Fruit fly (Drosophila melanogaster) whole organism, embryonic: ENCODE results near the gene APC4.

Source experiments
- Ada2b ChIP-seq: fragments of 200-800 bp; sonication (Bioruptor generic); IDR thresholded peaks from 2 replicates; pipeline ENCODE4 v1.3.6; 2022; ENCODE audit warnings: missing biosample characterization, missing genetic modification characterization
- CG10274 ChIP-seq: fragments of 200-800 bp; sonication (Bioruptor generic); optimal IDR thresholded peaks from 3 replicates; lab custom pipeline; 2017; ENCODE audit warnings: missing biosample characterization, mild to moderate bottlenecking, missing genetic modification characterization
- CG10462 ChIP-seq: fragments of 200-800 bp; sonication (Bioruptor generic); optimal IDR thresholded peaks from 2 replicates; lab custom pipeline; 2016; ENCODE audit warnings: missing biosample characterization, missing genetic modification characterization
- CG12071 ChIP-seq: fragments of 200-800 bp; sonication (Bioruptor generic); optimal IDR thresholded peaks from 3 replicates; lab custom pipeline; 2018; ENCODE audit warnings: missing biosample characterization, mild to moderate bottlenecking, missing genetic modification characterization
- CG13424 ChIP-seq: fragments of 200-800 bp; sonication (Bioruptor generic); optimal IDR thresholded peaks from 2 replicates; lab custom pipeline; 2019; ENCODE audit warnings: missing biosample characterization, mild to moderate bottlenecking, missing genetic modification characterization, moderate library complexity
- CG13775 ChIP-seq: fragments of 200-800 bp; sonication (Bioruptor generic); optimal IDR thresholded peaks from 3 replicates; lab custom pipeline; 2017; ENCODE audit warnings: missing biosample characterization, mild to moderate bottlenecking, missing genetic modification characterization
- CG14050 ChIP-seq: fragments of 200-800 bp; sonication (Bioruptor generic); IDR thresholded peaks from 3 replicates; pipeline ENCODE4 v1.3.6; 2022; ENCODE audit warnings: missing biosample characterization, missing genetic modification characterization
- CG14710 ChIP-seq: fragments of 200-800 bp; sonication (Bioruptor generic); optimal IDR thresholded peaks from 3 replicates; lab custom pipeline; 2019; ENCODE audit warnings: missing biosample characterization, mild to moderate bottlenecking, missing genetic modification characterization, moderate library complexity
- CG16813 ChIP-seq: fragments of 200-800 bp; sonication (Bioruptor generic); IDR thresholded peaks from 3 replicates; pipeline ENCODE4 v1.3.6; 2022; ENCODE audit warnings: missing biosample characterization, missing genetic modification characterization; ENCODE audit not compliant: partially characterized antibody
- CG17186 ChIP-seq: fragments of 200-800 bp; sonication (Bioruptor generic); optimal IDR thresholded peaks from 3 replicates; lab custom pipeline; 2017; ENCODE audit warnings: missing biosample characterization, missing genetic modification reagents, missing genetic modification characterization
- CG17829 ChIP-seq: fragments of 200-800 bp; optimal IDR thresholded peaks from 2 replicates; lab custom pipeline; 2019; ENCODE audit warnings: missing biosample characterization, mild to moderate bottlenecking, missing genetic modification characterization, moderate library complexity
- CG2199 ChIP-seq: fragments of 200-800 bp; sonication (Bioruptor generic); IDR thresholded peaks from 3 replicates; pipeline ENCODE4 v1.3.6; 2022; ENCODE audit warnings: missing biosample characterization, missing genetic modification characterization
- CG33213 ChIP-seq: fragments of 200-800 bp; sonication (Bioruptor generic); optimal IDR thresholded peaks from 3 replicates; lab custom pipeline; 2016; ENCODE audit warnings: missing biosample characterization, missing genetic modification characterization
- CG43689 ChIP-seq: fragments of 200-800 bp; sonication (Bioruptor generic); IDR thresholded peaks from 2 replicates; pipeline ENCODE4 v1.3.6; 2022; ENCODE audit warnings: missing biosample characterization, missing genetic modification characterization
- CG6654 ChIP-seq: fragments of 200-800 bp; sonication (Bioruptor generic); optimal IDR thresholded peaks from 2 replicates; lab custom pipeline; 2017; ENCODE audit warnings: missing biosample characterization, mild to moderate bottlenecking, missing genetic modification characterization
- CG6689 ChIP-seq: fragments of 200-800 bp; sonication (Bioruptor generic); IDR thresholded peaks from 2 replicates; pipeline ENCODE4 v1.3.6; 2022; ENCODE audit warnings: missing biosample characterization, missing genetic modification characterization
- CG7963 ChIP-seq: fragments of 200-800 bp; sonication (Bioruptor generic); IDR thresholded peaks from 3 replicates; pipeline ENCODE4 v1.3.6; 2022; ENCODE audit warnings: missing biosample characterization, missing genetic modification characterization; ENCODE audit not compliant: partially characterized antibody
- Deaf1 ChIP-seq: fragments of 200-800 bp; optimal IDR thresholded peaks from 3 replicates; lab custom pipeline; 2019; ENCODE audit warnings: missing biosample characterization, mild to moderate bottlenecking, missing genetic modification characterization, moderate library complexity
- ERR ChIP-seq: fragments of 200-800 bp; sonication (Bioruptor generic); optimal IDR thresholded peaks from 2 replicates; lab custom pipeline; 2016; ENCODE audit warnings: missing biosample characterization, missing genetic modification characterization
- Hr51 ChIP-seq, 2 experiments: fragments of 200-800 bp; sonication (Bioruptor generic); optimal IDR thresholded peaks; 2 replicates in 1 of 2; 3 replicates in 1 of 2; lab custom pipeline; 2016 to 2018; ENCODE audit warnings: missing biosample characterization in 2 of 2, missing genetic modification characterization in 2 of 2, mild to moderate bottlenecking in 1 of 2, moderate library complexity in 1 of 2
- Rx ChIP-seq: fragments of 200-800 bp; sonication (Bioruptor generic); IDR thresholded peaks from 2 replicates; pipeline ENCODE4 v1.3.6; 2022; ENCODE audit warnings: missing biosample characterization, missing genetic modification characterization
- Spps ChIP-seq: fragments of 200-800 bp; sonication (Bioruptor generic); optimal IDR thresholded peaks from 2 replicates; lab custom pipeline; 2018; ENCODE audit warnings: missing biosample characterization, mild to moderate bottlenecking, missing genetic modification characterization
- Usf ChIP-seq: fragments of 200-800 bp; sonication (Bioruptor generic); optimal IDR thresholded peaks from 2 replicates; lab custom pipeline; 2017; ENCODE audit warnings: missing genotype, missing biosample characterization, missing genetic modification characterization
- ara ChIP-seq: fragments of 200-800 bp; sonication (Bioruptor generic); IDR thresholded peaks from 2 replicates; pipeline ENCODE4 v1.3.6; 2022; ENCODE audit warnings: missing biosample characterization, missing genetic modification characterization
- ato ChIP-seq: fragments of 200-800 bp; sonication (Bioruptor generic); IDR thresholded peaks from 2 replicates; pipeline ENCODE4 v1.3.6; 2022; ENCODE audit warnings: missing biosample characterization, missing genetic modification characterization; ENCODE audit not compliant: partially characterized antibody
- br ChIP-seq: fragments of >200 bp; optimal IDR thresholded peaks from 2 replicates; lab custom pipeline; 2017
- croc ChIP-seq: fragments of 200-800 bp; sonication (Bioruptor generic); conservative IDR thresholded peaks from 3 replicates; pipeline ENCODE4 v1.3.6; 2022; ENCODE audit warnings: missing biosample characterization, missing genetic modification characterization
- danr ChIP-seq: fragments of 200-800 bp; sonication (Bioruptor generic); IDR thresholded peaks from 2 replicates; pipeline ENCODE4 v1.3.6; 2022; ENCODE audit warnings: missing biosample characterization, missing genetic modification characterization
- disco-r ChIP-seq: fragments of 200-800 bp; sonication (Bioruptor generic); optimal IDR thresholded peaks from 2 replicates; lab custom pipeline; 2016; ENCODE audit warnings: missing biosample characterization, missing genetic modification characterization
- en ChIP-seq: fragments of 200-800 bp; sonication (Bioruptor generic); optimal IDR thresholded peaks from 2 replicates; lab custom pipeline; 2016; ENCODE audit warnings: missing biosample characterization, missing genetic modification characterization
- fd96Cb ChIP-seq: fragments of 200-800 bp; sonication (Bioruptor generic); optimal IDR thresholded peaks from 2 replicates; lab custom pipeline; 2018; ENCODE audit warnings: missing biosample characterization, mild to moderate bottlenecking, missing genetic modification characterization, moderate library complexity
- fu2 ChIP-seq: fragments of 200-800 bp; sonication (Bioruptor generic); optimal IDR thresholded peaks from 2 replicates; lab custom pipeline; 2016; ENCODE audit warnings: missing biosample characterization, missing genetic modification characterization
- gem ChIP-seq: fragments of 200-800 bp; sonication (Bioruptor generic); optimal IDR thresholded peaks from 2 replicates; lab custom pipeline; 2019; ENCODE audit warnings: missing biosample characterization, mild to moderate bottlenecking, missing genetic modification characterization, moderate library complexity
- klu ChIP-seq: fragments of 200-800 bp; sonication (Bioruptor generic); IDR thresholded peaks from 2 replicates; pipeline ENCODE4 v1.3.6; 2022; ENCODE audit warnings: missing biosample characterization, missing genetic modification characterization
- lbe ChIP-seq: fragments of 200-800 bp; sonication (Bioruptor generic); optimal IDR thresholded peaks from 2 replicates; lab custom pipeline; 2016; ENCODE audit warnings: missing biosample characterization, mild to moderate bottlenecking, missing genetic modification characterization
- nom ChIP-seq: fragments of 200-800 bp; sonication (Bioruptor generic); optimal IDR thresholded peaks from 2 replicates; lab custom pipeline; 2017; ENCODE audit warnings: missing biosample characterization, missing genetic modification characterization, mild to moderate bottlenecking, moderate library complexity, missing genetic modification reagents
- pb ChIP-seq: fragments of 200-800 bp; sonication (Bioruptor generic); optimal IDR thresholded peaks from 3 replicates; lab custom pipeline; 2016; ENCODE audit warnings: missing biosample characterization, missing genetic modification characterization
- pita ChIP-seq: fragments of 200-800 bp; sonication (Bioruptor generic); optimal IDR thresholded peaks from 2 replicates; lab custom pipeline; 2017; ENCODE audit warnings: missing biosample characterization, mild to moderate bottlenecking, missing genetic modification characterization
- psq ChIP-seq: fragments of 200-800 bp; sonication (Bioruptor generic); optimal IDR thresholded peaks from 2 replicates; lab custom pipeline; 2017; ENCODE audit warnings: missing biosample characterization, missing genetic modification characterization
- salm ChIP-seq: fragments of 200-800 bp; sonication (Bioruptor generic); optimal IDR thresholded peaks from 2 replicates; lab custom pipeline; 2018; ENCODE audit warnings: missing biosample characterization, mild to moderate bottlenecking, missing genetic modification characterization
- sima ChIP-seq: fragments of 200-800 bp; sonication (Bioruptor generic); optimal IDR thresholded peaks from 2 replicates; lab custom pipeline; 2016; ENCODE audit warnings: missing biosample characterization, missing genetic modification characterization
- stc ChIP-seq: fragments of 200-800 bp; sonication (Bioruptor generic); IDR thresholded peaks from 2 replicates; pipeline ENCODE4 v1.3.6; 2022; ENCODE audit warnings: missing biosample characterization, missing genetic modification characterization
- sug ChIP-seq: fragments of 200-800 bp; optimal IDR thresholded peaks from 2 replicates; lab custom pipeline; 2019; ENCODE audit warnings: missing biosample characterization, mild to moderate bottlenecking, missing genetic modification characterization, moderate library complexity
- tap ChIP-seq: fragments of 200-800 bp; optimal IDR thresholded peaks from 3 replicates; lab custom pipeline; 2019; ENCODE audit warnings: missing biosample characterization, mild to moderate bottlenecking, missing genetic modification characterization, moderate library complexity
- tgo ChIP-seq: fragments of 200-800 bp; sonication (Bioruptor generic); IDR thresholded peaks from 3 replicates; pipeline ENCODE4 v1.3.6; 2022; ENCODE audit warnings: missing biosample characterization, missing genetic modification characterization
- ttk ChIP-seq: fragments of 200-800 bp; sonication (Bioruptor generic); IDR thresholded peaks from 2 replicates; pipeline ENCODE4 v2.1.2; 2022; ENCODE audit warnings: missing biosample characterization, missing genetic modification characterization
- unc-4 ChIP-seq: fragments of 200-800 bp; sonication (Bioruptor generic); IDR thresholded peaks from 2 replicates; pipeline ENCODE4 v1.3.6; 2022; ENCODE audit warnings: missing biosample characterization, missing genetic modification characterization; ENCODE audit not compliant: partially characterized antibody
- z ChIP-seq: fragments of 200-800 bp; sonication (Bioruptor generic); IDR thresholded peaks from 3 replicates; pipeline ENCODE4 v1.3.6; 2022; ENCODE audit warnings: missing biosample characterization, missing genetic modification characterization
- zen ChIP-seq: fragments of 200-800 bp; sonication (Bioruptor generic); optimal IDR thresholded peaks from 3 replicates; lab custom pipeline; 2018; ENCODE audit warnings: missing biosample characterization, mild to moderate bottlenecking, missing genetic modification characterization, moderate library complexity
- zf30C ChIP-seq: fragments of 200-800 bp; sonication (Bioruptor generic); optimal IDR thresholded peaks from 3 replicates; lab custom pipeline; 2018; ENCODE audit warnings: missing biosample characterization, mild to moderate bottlenecking, missing genetic modification characterization

Gene APC4

DNA sequence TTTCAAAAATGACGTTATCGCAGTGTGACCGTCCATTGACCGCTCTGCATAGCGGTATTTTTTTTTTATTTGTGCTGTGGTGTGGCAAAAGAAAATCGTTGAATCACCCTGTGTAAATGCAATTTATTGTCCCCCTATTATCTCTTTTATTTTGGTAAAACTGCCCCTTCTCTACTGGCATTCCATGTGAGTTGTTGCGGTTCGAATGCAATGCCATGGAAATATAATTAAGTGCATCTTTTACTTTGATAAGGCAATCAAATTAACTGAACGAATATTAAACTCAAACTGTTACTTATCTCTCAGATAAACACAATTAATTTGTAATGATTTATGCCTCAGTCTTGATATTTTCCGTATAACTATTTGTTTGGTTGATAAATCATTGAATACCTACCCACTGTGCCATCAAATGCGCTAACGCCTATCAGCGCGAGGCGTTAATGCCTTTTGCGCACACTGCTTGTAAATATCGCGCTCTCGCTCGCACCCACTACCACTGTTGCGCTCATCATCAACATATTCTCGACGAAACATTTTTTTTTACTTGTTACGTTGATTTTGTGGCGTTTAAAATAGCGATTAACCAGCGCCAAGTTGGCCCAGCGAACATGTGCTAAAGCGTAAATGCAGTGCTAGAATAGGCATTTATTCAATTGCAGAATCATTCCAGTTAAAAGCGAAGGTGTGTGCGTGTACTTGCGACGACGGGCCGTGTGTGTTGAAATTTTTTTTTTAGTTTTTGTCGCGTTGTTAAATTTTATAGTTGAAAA, 26.5 kb downstream of the APC4 start:
- peak; percentile 12 for TF ChIP-seq Spps (tag; lab: Kevin White, UChicago)
- TF ChIP-seq CG33213 = peak; percentile 34
- no peak for TF ChIP-seq stc (GFP tag; lab: Robert Waterston, UW)
- peak; percentile 22; the same call in 1 of the 2 replicates for TF ChIP-seq ttk (GFP tag; lab: Robert Waterston, UW)
- peak; percentile 38 for TF ChIP-seq fd96Cb (tag; lab: Kevin White, UChicago)
- no peak for TF ChIP-seq pita (GFP tag; lab: Kevin White, UChicago)
- peak; percentile 22; the same call in 1 of the 2 replicates for TF ChIP-seq ara (GFP tag; lab: Robert Waterston, UW)
- no peak for TF ChIP-seq unc-4 (GFP tag; lab: Robert Waterston, UW)
- TF ChIP-seq CG14710 = peak; percentile 62
- peak; percentile 67 for TF ChIP-seq CG13775 (GFP tag; lab: Kevin White, UChicago)
- no peak for TF ChIP-seq CG10274 (GFP tag; lab: Kevin White, UChicago)
- peak; percentile 10 for TF ChIP-seq CG17186 (GFP tag; lab: Kevin White, UChicago)
- peak; percentile 55 for TF ChIP-seq CG6689 (GFP tag; lab: Robert Waterston, UW)
- TF ChIP-seq zf30C (GFP tag; lab: Kevin White, UChicago) = no peak
- TF ChIP-seq gem (tag; lab: Kevin White, UChicago) = peak; percentile 69
- TF ChIP-seq en (GFP tag; lab: Kevin White, UChicago) = no peak
- TF ChIP-seq CG10462 (GFP tag; lab: Kevin White, UChicago) = no peak
- peak; percentile 46 for TF ChIP-seq zen
- no peak for TF ChIP-seq salm (tag; lab: Kevin White, UChicago)
- TF ChIP-seq CG16813 (GFP tag; lab: Robert Waterston, UW) = 0 out of 3 replicates have a peak, but pooled peaks have one; percentile 15
- TF ChIP-seq CG13424 = peak; percentile 32
- TF ChIP-seq fu2 (GFP tag; lab: Kevin White, UChicago) = no peak
- no peak for TF ChIP-seq z
- peak; percentile 50 for TF ChIP-seq pb (GFP tag; lab: Kevin White, UChicago)
- no peak for TF ChIP-seq ERR
- TF ChIP-seq CG17829 (tag; lab: Kevin White, UChicago) = peak; percentile 48
- no peak for TF ChIP-seq psq (GFP tag; lab: Kevin White, UChicago)
- no peak for TF ChIP-seq CG14050 (GFP tag; lab: Robert Waterston, UW)
- peak; percentile 41 for TF ChIP-seq Usf (GFP tag; lab: Kevin White, UChicago)
- TF ChIP-seq br = no peak
- peak; percentile 43 for TF ChIP-seq Rx (GFP tag; lab: Robert Waterston, UW)
- TF ChIP-seq danr (GFP tag; lab: Robert Waterston, UW) = peak; percentile 43; the same call in 1 of the 2 replicates
- TF ChIP-seq tap (tag; lab: Kevin White, UChicago) = no peak
- TF ChIP-seq CG43689 (GFP tag; lab: Robert Waterston, UW) = no peak
- TF ChIP-seq CG12071 (GFP tag; lab: Kevin White, UChicago) = peak; percentile 17
- no peak for TF ChIP-seq CG6654 (GFP tag; lab: Kevin White, UChicago)
- TF ChIP-seq nom (GFP tag; lab: Kevin White, UChicago) = no peak
- no peak for TF ChIP-seq sug (tag; lab: Kevin White, UChicago)
- no peak for TF ChIP-seq lbe
- no peak for TF ChIP-seq disco-r
- TF ChIP-seq CG2199 (GFP tag; lab: Robert Waterston, UW) = no peak
- TF ChIP-seq sima (GFP tag; lab: Kevin White, UChicago) = no peak
- no peak for TF ChIP-seq ato
- 0 out of 2 replicates have a peak, but pooled peaks have one; percentile 30 for TF ChIP-seq Ada2b
- TF ChIP-seq klu (GFP tag; lab: Robert Waterston, UW) = no peak
- TF ChIP-seq CG7963 (GFP tag; lab: Robert Waterston, UW) = no peak
- TF ChIP-seq tgo (GFP tag; lab: Robert Waterston, UW) = peak; percentile 33; the same call in 1 of the 3 replicates
- peak in 1 of 2 experiments; percentile 59 for TF ChIP-seq Hr51 (GFP tag; optimal IDR thresholded peaks at IDR 0.05; lab: Kevin White, UChicago)
- no peak for TF ChIP-seq Deaf1 (tag; lab: Kevin White, UChicago)
- TF ChIP-seq croc (GFP tag; lab: Robert Waterston, UW) = no peak; the same call in 2 of the 3 replicates
